Worm (Caenorhabditis elegans) whole organism, midembryonic: ENCODE measurements around the gene frm-7.

ENCODE experiments used
- T22C8.4 ChIP-seq: fragments of 200-800 bp; sonication (Bioruptor generic); IDR thresholded peaks from 2 replicates; pipeline ENCODE4 v1.3.6; 2022; ENCODE audit warnings: missing genetic modification characterization, missing compliant biosample characterization
- flt-1 ChIP-seq: fragments of 200-800 bp; sonication (Bioruptor generic); IDR thresholded peaks from 2 replicates; pipeline ENCODE4 v1.3.6; 2022; ENCODE audit warnings: missing genetic modification characterization, missing compliant biosample characterization
- klf-2 ChIP-seq: fragments of 200-800 bp; sonication (Bioruptor generic); conservative IDR thresholded peaks from 2 replicates; pipeline ENCODE4 v1.3.6; 2022; ENCODE audit warnings: missing genetic modification reagents, missing genetic modification characterization, missing compliant biosample characterization
- med-1 ChIP-seq: sonication (generic microtip); optimal IDR thresholded peaks from 2 replicates; lab custom pipeline; 2017; ENCODE audit warnings: missing genetic modification characterization, mild to moderate bottlenecking, missing compliant biosample characterization, antibody characterized with exemption, missing genetic modification reagents; ENCODE audit not compliant: insufficient read depth
- ref-1 ChIP-seq: fragments of 200-800 bp; sonication (Bioruptor generic); conservative IDR thresholded peaks from 2 replicates; pipeline ENCODE4 v1.3.6; 2022; ENCODE audit warnings: missing genetic modification reagents, missing genetic modification characterization, missing compliant biosample characterization
- tab-1 ChIP-seq: fragments of 200-800 bp; sonication (Bioruptor generic); IDR thresholded peaks from 2 replicates; pipeline ENCODE4 v1.3.6; 2022; ENCODE audit warnings: missing genetic modification characterization, missing compliant biosample characterization

DNA sequence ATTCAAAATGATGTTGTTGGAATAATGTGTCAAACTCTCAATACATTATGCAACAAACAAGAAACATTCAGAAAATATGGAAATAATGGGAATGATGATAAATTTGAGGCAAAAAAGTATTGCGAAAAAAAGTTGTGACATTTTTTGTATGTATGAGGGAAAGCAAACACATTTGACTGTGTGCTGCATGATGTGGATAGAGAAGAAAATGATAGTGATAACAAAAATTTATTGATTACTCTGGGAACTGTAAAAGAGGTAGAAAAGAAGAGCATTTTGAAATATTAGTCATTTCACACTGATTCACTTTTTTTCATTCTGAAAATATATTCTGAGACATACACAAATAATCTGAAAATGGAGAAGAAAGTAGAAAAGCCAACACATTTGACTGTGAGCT, 45.6 kb downstream of the frm-7 start:
- TF ChIP-seq ref-1 (GFP tag; lab: Robert Waterston, UW), result no peak
- no peak for TF ChIP-seq T22C8.4 (GFP tag; lab: Robert Waterston, UW)
- no peak for TF ChIP-seq med-1 (GFP tag; lab: Kevin White, UChicago)
- TF ChIP-seq flt-1 (GFP tag; lab: Robert Waterston, UW), result no peak
- no peak for TF ChIP-seq tab-1 (GFP tag; lab: Robert Waterston, UW)
- no peak for TF ChIP-seq klf-2 (GFP tag; lab: Robert Waterston, UW)
